Worm (Caenorhabditis elegans) whole organism, young adult: ENCODE measurements around the gene C09E8.6.

Experiments used
- B0019.2 ChIP-seq: fragments of 200-800 bp; sonication (Bioruptor generic); conservative IDR thresholded peaks from 2 replicates; pipeline ENCODE4 v1.3.6; 2022; ENCODE audit warnings: missing genetic modification reagents, missing genetic modification characterization, missing compliant biosample characterization
- D2030.7 ChIP-seq: fragments of 200-800 bp; sonication (Bioruptor generic); IDR thresholded peaks from 2 replicates; pipeline ENCODE4 v1.3.6; 2022; ENCODE audit warnings: missing genetic modification reagents, missing genetic modification characterization, missing compliant biosample characterization
- F22D6.2 ChIP-seq: sonication (generic microtip); optimal IDR thresholded peaks from 2 replicates; lab custom pipeline; 2016; ENCODE audit warnings: mild to moderate bottlenecking, missing genetic modification characterization, missing compliant biosample characterization
- F23B12.7 ChIP-seq: sonication (generic microtip); optimal IDR thresholded peaks from 2 replicates; lab custom pipeline; 2017; ENCODE audit warnings: missing genetic modification characterization, mild to moderate bottlenecking, missing compliant biosample characterization, antibody characterized with exemption, moderate library complexity; ENCODE audit not compliant: insufficient read depth
- F39B2.1 ChIP-seq: fragments of 200-800 bp; sonication (Bioruptor generic); IDR thresholded peaks from 2 replicates; pipeline ENCODE4 v1.3.6; 2022; ENCODE audit warnings: missing genetic modification reagents, missing genetic modification characterization, missing compliant biosample characterization
- F49E8.2 ChIP-seq: sonication (generic microtip); optimal IDR thresholded peaks from 3 replicates; lab custom pipeline; 2017; ENCODE audit warnings: missing genetic modification characterization, mild to moderate bottlenecking, missing compliant biosample characterization, antibody characterized with exemption, moderate library complexity; ENCODE audit not compliant: insufficient read depth
- F52B5.7 ChIP-seq: sonication (generic microtip); optimal IDR thresholded peaks from 2 replicates; lab custom pipeline; 2016; ENCODE audit warnings: mild to moderate bottlenecking, missing genetic modification characterization, missing compliant biosample characterization
- T07F8.4 ChIP-seq: sonication (generic microtip); optimal IDR thresholded peaks from 2 replicates; lab custom pipeline; 2016; ENCODE audit warnings: mild to moderate bottlenecking, missing genetic modification characterization, moderate library complexity, missing compliant biosample characterization
- Y53F4B.3 ChIP-seq: fragments of 200-800 bp; sonication (Bioruptor generic); IDR thresholded peaks from 2 replicates; pipeline ENCODE4 v1.3.6; 2022; ENCODE audit warnings: missing genetic modification reagents, missing genetic modification characterization, missing compliant biosample characterization
- ZK185.1 ChIP-seq: sonication (generic microtip); optimal IDR thresholded peaks from 2 replicates; lab custom pipeline; 2016; ENCODE audit warnings: mild to moderate bottlenecking, missing genetic modification characterization, missing compliant biosample characterization; ENCODE audit not compliant: poor library complexity, severe bottlenecking
- akir-1 ChIP-seq: fragments of 200-800 bp; sonication (Bioruptor generic); optimal IDR thresholded peaks from 2 replicates; lab custom pipeline; 2018; ENCODE audit warnings: mild to moderate bottlenecking, missing genetic modification characterization, moderate library complexity, missing compliant biosample characterization
- cebp-2 ChIP-seq: fragments of 200-800 bp; sonication (Bioruptor generic); IDR thresholded peaks from 2 replicates; pipeline ENCODE4 v1.3.6; 2022; ENCODE audit warnings: missing genetic modification characterization, missing compliant biosample characterization
- ceh-100 ChIP-seq: fragments of 200-800 bp; sonication (Bioruptor generic); IDR thresholded peaks from 2 replicates; pipeline ENCODE4 v1.3.6; 2022; ENCODE audit warnings: missing genetic modification reagents, missing genetic modification characterization, missing compliant biosample characterization
- ceh-40 ChIP-seq: fragments of 200-800 bp; sonication (Bioruptor generic); IDR thresholded peaks from 2 replicates; pipeline ENCODE4 v1.3.6; 2022; ENCODE audit warnings: missing genetic modification characterization, missing compliant biosample characterization
- ceh-79 ChIP-seq: sonication (generic microtip); optimal IDR thresholded peaks from 2 replicates; lab custom pipeline; 2017; ENCODE audit warnings: mild to moderate bottlenecking, missing genetic modification characterization, missing compliant biosample characterization
- egrh-3 ChIP-seq: fragments of 200-800 bp; sonication (Bioruptor generic); IDR thresholded peaks from 2 replicates; pipeline ENCODE4 v1.3.6; 2022; ENCODE audit warnings: missing genetic modification reagents, missing genetic modification characterization, missing compliant biosample characterization
- ets-4 ChIP-seq: fragments of 200-800 bp; sonication (Bioruptor generic); optimal IDR thresholded peaks from 2 replicates; lab custom pipeline; 2018; ENCODE audit warnings: mild to moderate bottlenecking, missing genetic modification characterization, missing compliant biosample characterization
- fkh-3 ChIP-seq: sonication (generic microtip); optimal IDR thresholded peaks from 2 replicates; lab custom pipeline; 2016; ENCODE audit warnings: mild to moderate bottlenecking, missing genetic modification characterization, missing compliant biosample characterization
- hlh-12 ChIP-seq: sonication (generic microtip); optimal IDR thresholded peaks from 2 replicates; lab custom pipeline; 2016; ENCODE audit warnings: missing genetic modification characterization, missing compliant biosample characterization
- hlh-26 ChIP-seq: fragments of 200-800 bp; sonication (Bioruptor generic); conservative IDR thresholded peaks from 2 replicates; pipeline ENCODE4 v1.3.6; 2022; ENCODE audit warnings: missing genetic modification reagents, missing genetic modification characterization, missing compliant biosample characterization
- hsf-1 ChIP-seq: fragments of 200-800 bp; sonication (Bioruptor generic); IDR thresholded peaks from 2 replicates; pipeline ENCODE4 v1.3.6; 2022; ENCODE audit warnings: missing genetic modification reagents, missing genetic modification characterization, missing compliant biosample characterization
- let-526 ChIP-seq: fragments of 200-800 bp; sonication (Bioruptor generic); IDR thresholded peaks from 2 replicates; pipeline ENCODE4 v1.3.6; 2022; ENCODE audit warnings: missing genetic modification reagents, missing genetic modification characterization, missing compliant biosample characterization
- lin-54 ChIP-seq: fragments of 200-800 bp; sonication (Bioruptor generic); optimal IDR thresholded peaks from 2 replicates; lab custom pipeline; 2018; ENCODE audit warnings: mild to moderate bottlenecking, missing genetic modification characterization, missing compliant biosample characterization
- lsy-27 ChIP-seq: sonication (generic microtip); optimal IDR thresholded peaks from 2 replicates; lab custom pipeline; 2017; ENCODE audit warnings: missing genetic modification characterization, mild to moderate bottlenecking, missing compliant biosample characterization, antibody characterized with exemption, missing genotype, borderline replicate concordance; ENCODE audit not compliant: insufficient read depth
- madf-8 ChIP-seq: fragments of 200-800 bp; sonication (Bioruptor generic); conservative IDR thresholded peaks from 2 replicates; pipeline ENCODE4 v1.3.6; 2022; ENCODE audit warnings: missing genetic modification reagents, missing genetic modification characterization, missing compliant biosample characterization
- mcd-1 ChIP-seq: fragments of 200-800 bp; sonication (Bioruptor generic); IDR thresholded peaks from 2 replicates; pipeline ENCODE4 v1.3.6; 2022; ENCODE audit warnings: missing genetic modification reagents, missing genetic modification characterization, missing compliant biosample characterization
- mel-28 ChIP-seq: sonication (generic microtip); optimal IDR thresholded peaks from 2 replicates; lab custom pipeline; 2016; ENCODE audit warnings: borderline replicate concordance, mild to moderate bottlenecking, missing genetic modification characterization, missing compliant biosample characterization
- mxl-1 ChIP-seq: sonication (generic microtip); optimal IDR thresholded peaks from 2 replicates; lab custom pipeline; 2016; ENCODE audit warnings: missing genetic modification characterization, missing compliant biosample characterization
- nhr-120 ChIP-seq: fragments of 200-800 bp; sonication (Bioruptor generic); IDR thresholded peaks from 2 replicates; pipeline ENCODE4 v1.3.6; 2022; ENCODE audit warnings: missing genetic modification characterization, missing compliant biosample characterization
- nhr-80 ChIP-seq: sonication (generic microtip); optimal IDR thresholded peaks from 2 replicates; lab custom pipeline; 2016; ENCODE audit warnings: missing genetic modification characterization, missing compliant biosample characterization
- nhr-90 ChIP-seq: sonication (generic microtip); optimal IDR thresholded peaks from 2 replicates; lab custom pipeline; 2016; ENCODE audit warnings: missing genotype, mild to moderate bottlenecking, missing genetic modification characterization, missing compliant biosample characterization
- rcor-1 ChIP-seq: fragments of 200-800 bp; sonication (Bioruptor generic); IDR thresholded peaks from 2 replicates; pipeline ENCODE4 v1.3.6; 2022; ENCODE audit warnings: missing genetic modification reagents, missing genetic modification characterization, missing compliant biosample characterization
- sdz-38 ChIP-seq: sonication (generic microtip); optimal IDR thresholded peaks from 2 replicates; lab custom pipeline; 2016; ENCODE audit warnings: missing genotype, missing genetic modification characterization, missing compliant biosample characterization
- snpc-1.3 ChIP-seq: sonication (generic microtip); optimal IDR thresholded peaks from 2 replicates; lab custom pipeline; 2017; ENCODE audit warnings: missing genetic modification characterization, mild to moderate bottlenecking, missing compliant biosample characterization, antibody characterized with exemption, moderate library complexity, missing genotype, missing genetic modification reagents; ENCODE audit not compliant: insufficient read depth
- snpc-3.4 ChIP-seq: sonication (generic microtip); optimal IDR thresholded peaks from 2 replicates; lab custom pipeline; 2017; ENCODE audit warnings: missing genetic modification characterization, mild to moderate bottlenecking, missing compliant biosample characterization, antibody characterized with exemption, moderate library complexity, missing genotype, missing genetic modification reagents
- tlf-1 ChIP-seq: fragments of 200-800 bp; sonication (Bioruptor generic); optimal IDR thresholded peaks from 2 replicates; lab custom pipeline; 2018; ENCODE audit warnings: mild to moderate bottlenecking, missing genetic modification characterization, missing compliant biosample characterization
- unc-62 ChIP-seq: fragments of 150-350 bp; optimal IDR thresholded peaks from 2 replicates; lab custom pipeline; 2014; ENCODE audit warnings: missing biosample characterization, missing genetic modification reagents, missing genetic modification characterization
- zim-3 ChIP-seq: sonication (generic microtip); optimal IDR thresholded peaks from 2 replicates; lab custom pipeline; 2017; ENCODE audit warnings: mild to moderate bottlenecking, missing genetic modification characterization, moderate library complexity, missing compliant biosample characterization
- ztf-18 ChIP-seq: sonication (generic microtip); optimal IDR thresholded peaks from 2 replicates; lab custom pipeline; 2016; ENCODE audit warnings: missing genotype, mild to moderate bottlenecking, missing genetic modification characterization, missing compliant biosample characterization
- ztf-28 ChIP-seq: fragments of 200-800 bp; sonication (Bioruptor generic); IDR thresholded peaks from 2 replicates; pipeline ENCODE4 v1.3.6; 2022; ENCODE audit warnings: missing genetic modification reagents, missing genetic modification characterization, missing compliant biosample characterization

The C09E8.6 gene

ce11 chrII:511968-512367, 44.3 kb upstream of the C09E8.6 start:
- TF ChIP-seq cebp-2 (GFP tag; lab: Robert Waterston, UW) (no peak), snpc-1.3 (no peak), ceh-79 (tag; lab: Kevin White, UChicago) (no peak), madf-8 (no peak), B0019.2 (GFP tag; lab: Robert Waterston, UW) (no peak), T07F8.4 (tag; lab: Kevin White, UChicago) (no peak), akir-1 (GFP tag; lab: Kevin White, UChicago) (no peak), Y53F4B.3 (GFP tag; lab: Robert Waterston, UW) (no peak), F49E8.2 (tag; lab: Kevin White, UChicago) (no peak), ceh-40 (GFP tag; lab: Robert Waterston, UW) (no peak), ets-4 (GFP tag; lab: Kevin White, UChicago) (no peak), lin-54 (no peak), let-526 (GFP tag; lab: Robert Waterston, UW) (no peak), ceh-100 (no peak)
- TF ChIP-seq, all 124 proteins: peak for 0

ce11 chrII:512630-513029, 43.7 kb upstream of the C09E8.6 start:
- TF ChIP-seq ets-4 (GFP tag; lab: Kevin White, UChicago) = no peak
- TF ChIP-seq F23B12.7 (tag; lab: Kevin White, UChicago) = no peak
- no peak for TF ChIP-seq zim-3 (tag; lab: Kevin White, UChicago)
- TF ChIP-seq fkh-3 (tag; lab: Kevin White, UChicago) = no peak
- TF ChIP-seq snpc-3.4 (tag; lab: Kevin White, UChicago) = no peak
- no peak for TF ChIP-seq mel-28 (tag; lab: Kevin White, UChicago)
- no peak for TF ChIP-seq ztf-18 (tag; lab: Kevin White, UChicago)

- no peak for TF ChIP-seq hsf-1 (GFP tag; lab: Robert Waterston, UW)
- TF ChIP-seq hlh-26 = no peak
- TF ChIP-seq nhr-90 = no peak
- TF ChIP-seq snpc-1.3 = no peak
- TF ChIP-seq lsy-27 = no peak
- TF ChIP-seq akir-1 (GFP tag; lab: Kevin White, UChicago) = no peak
- no peak for TF ChIP-seq ZK185.1 (tag; lab: Kevin White, UChicago)
- no peak for TF ChIP-seq tlf-1 (GFP tag; lab: Kevin White, UChicago)
- no peak for TF ChIP-seq rcor-1 (GFP tag; lab: Robert Waterston, UW)
- no peak for TF ChIP-seq sdz-38 (tag; lab: Kevin White, UChicago)
- no peak for TF ChIP-seq mcd-1 (GFP tag; lab: Robert Waterston, UW)
- TF ChIP-seq snpc-3.4 (tag; lab: Kevin White, UChicago) = no peak
- no peak for TF ChIP-seq ceh-79 (tag; lab: Kevin White, UChicago)
- TF ChIP-seq ztf-28 = no peak
These were observed 40.5 kb upstream of the C09E8.6 start, which contains the start of gene mab-9 for ce11 chrII:515765-516164. mab-9 (plus strand) TSS chrII:516024.

- TF ChIP-seq ztf-28 (no peak), nhr-80 (peak; percentile 53), unc-62 (GFP tag; lab: Kevin White, UChicago) (no peak)
These were observed 34.6 kb upstream of the C09E8.6 start for ce11 chrII:521720-522119.

ce11 chrII:522302-522701, 34.0 kb upstream of the C09E8.6 start, which contains the start of gene slc-36.2:
slc-36.2 (plus strand) TSS chrII:522602.
- no peak for TF ChIP-seq hlh-12 (tag; lab: Kevin White, UChicago)
- TF ChIP-seq mel-28 (tag; lab: Kevin White, UChicago) = no peak
- no peak for TF ChIP-seq nhr-120 (GFP tag; lab: Robert Waterston, UW)
- no peak for TF ChIP-seq D2030.7
- no peak for TF ChIP-seq mxl-1 (tag; lab: Kevin White, UChicago)
- no peak for TF ChIP-seq B0019.2 (GFP tag; lab: Robert Waterston, UW)
- no peak for TF ChIP-seq egrh-3
- TF ChIP-seq F52B5.7 = no peak
- TF ChIP-seq F39B2.1 (GFP tag; lab: Robert Waterston, UW) = no peak
- TF ChIP-seq F22D6.2 (tag; lab: Kevin White, UChicago) = no peak
